Worm (Caenorhabditis elegans) whole organism, L2 larva: ENCODE data around the gene F47B8.14.

Source experiments
- R02D3.7 ChIP-seq: fragments of 150-350 bp; optimal IDR thresholded peaks from 2 replicates; lab custom pipeline; 2014; ENCODE audit warnings: missing biosample characterization, missing genetic modification characterization
- ama-1 ChIP-seq: fragments of 150-350 bp; optimal IDR thresholded peaks from 2 replicates; lab custom pipeline; 2018; ENCODE audit warnings: inconsistent platforms
- blmp-1 ChIP-seq: sonication (generic microtip); optimal IDR thresholded peaks from 2 replicates; lab custom pipeline; 2017; ENCODE audit warnings: missing genetic modification characterization, mild to moderate bottlenecking, missing compliant biosample characterization, antibody characterized with exemption, moderate library complexity; ENCODE audit not compliant: insufficient read depth
- elt-1 ChIP-seq: fragments of 150-350 bp; optimal IDR thresholded peaks from 2 replicates; lab custom pipeline; 2014; ENCODE audit warnings: missing biosample characterization, missing genetic modification characterization
- lin-11 ChIP-seq: fragments of 150-350 bp; sonication (generic microtip); optimal IDR thresholded peaks from 2 replicates; lab custom pipeline; 2014; ENCODE audit warnings: missing biosample characterization, missing genetic modification characterization, inconsistent platforms, mixed read lengths
- lin-13 ChIP-seq: fragments of 150-350 bp; optimal IDR thresholded peaks from 2 replicates; lab custom pipeline; 2014; ENCODE audit warnings: missing biosample characterization, missing genetic modification reagents, missing genetic modification characterization
- nhr-11 ChIP-seq: fragments of 150-350 bp; optimal IDR thresholded peaks from 2 replicates; lab custom pipeline; 2014; ENCODE audit warnings: missing biosample characterization, missing genetic modification characterization
- nhr-23 ChIP-seq: fragments of 150-350 bp; optimal IDR thresholded peaks from 2 replicates; lab custom pipeline; 2014; ENCODE audit warnings: missing biosample characterization, missing genetic modification reagents, missing genetic modification characterization
- nhr-237 ChIP-seq: fragments of 150-350 bp; optimal IDR thresholded peaks from 2 replicates; lab custom pipeline; 2014; ENCODE audit warnings: missing biosample characterization, missing genetic modification characterization
- unc-39 ChIP-seq: fragments of 150-350 bp; optimal IDR thresholded peaks from 2 replicates; lab custom pipeline; 2014; ENCODE audit warnings: missing biosample characterization, missing genetic modification characterization
- unc-62 ChIP-seq: fragments of 150-350 bp; optimal IDR thresholded peaks from 2 replicates; lab custom pipeline; 2014; ENCODE audit warnings: missing biosample characterization, missing genetic modification reagents, missing genetic modification characterization
- ztf-4 ChIP-seq: fragments of 150-350 bp; optimal IDR thresholded peaks from 2 replicates; lab custom pipeline; 2014; ENCODE audit warnings: missing biosample characterization, missing genetic modification characterization

ce11 chrV:14311115-14311514, 9.2 kb upstream of the F47B8.14 start, which contains the start of gene ddn-3:
- TF ChIP-seq elt-1: no peak
- TF ChIP-seq ama-1: no peak
- no peak for TF ChIP-seq unc-62 (GFP tag; lab: Kevin White, UChicago)
- no peak for TF ChIP-seq blmp-1
- TF ChIP-seq nhr-23 (tag; lab: Kevin White, UChicago): no peak
- TF ChIP-seq ztf-4 (tag; lab: Kevin White, UChicago): no peak
- no peak for TF ChIP-seq nhr-11
- TF ChIP-seq unc-39: no peak
- TF ChIP-seq nhr-237 (tag; lab: Kevin White, UChicago): no peak
- no peak for TF ChIP-seq R02D3.7 (tag; lab: Kevin White, UChicago)
- TF ChIP-seq lin-11: no peak
- TF ChIP-seq lin-13: no peak
